Worm (Caenorhabditis elegans) whole organism, midembryonic: Measurements from ENCODE around the gene mccc-2.

ENCODE experiments used
- cog-1 ChIP-seq: sonication (generic microtip); optimal IDR thresholded peaks from 2 replicates; lab custom pipeline; 2016; ENCODE audit warnings: missing genetic modification characterization, missing compliant biosample characterization
- flt-1 ChIP-seq: fragments of 200-800 bp; sonication (Bioruptor generic); IDR thresholded peaks from 2 replicates; pipeline ENCODE4 v1.3.6; 2022; ENCODE audit warnings: missing genetic modification characterization, missing compliant biosample characterization
- klf-2 ChIP-seq: fragments of 200-800 bp; sonication (Bioruptor generic); conservative IDR thresholded peaks from 2 replicates; pipeline ENCODE4 v1.3.6; 2022; ENCODE audit warnings: missing genetic modification reagents, missing genetic modification characterization, missing compliant biosample characterization
- ztf-23 ChIP-seq: fragments of 200-800 bp; sonication (Bioruptor generic); IDR thresholded peaks from 2 replicates; pipeline ENCODE4 v1.3.6; 2022; ENCODE audit warnings: missing genetic modification reagents, missing genetic modification characterization, missing compliant biosample characterization

DNA sequence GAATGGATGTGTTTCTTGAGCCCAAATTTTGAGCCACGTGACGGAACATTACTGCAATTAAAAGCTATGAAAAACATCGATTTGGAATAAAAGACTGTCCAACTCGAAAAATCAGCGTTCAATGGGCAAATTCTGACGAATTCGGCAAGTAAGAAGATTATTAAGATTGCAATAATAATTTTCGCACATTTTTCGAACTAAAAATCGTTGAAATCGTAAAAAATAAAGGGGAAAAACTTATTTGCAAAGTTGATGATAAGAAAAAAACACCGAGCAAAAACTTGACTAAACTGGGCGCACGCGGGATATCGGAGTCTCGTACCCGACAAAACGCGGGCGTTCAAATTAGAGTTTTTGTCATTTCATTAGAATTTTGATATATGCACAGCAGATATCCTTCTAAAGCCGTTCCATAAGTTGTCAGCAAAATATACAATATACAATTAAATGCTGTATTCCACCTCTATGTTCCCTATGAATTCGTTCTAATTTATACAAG lies at the start of gene mccc-2, which contains the start of gene mrpl-44:
- TF ChIP-seq flt-1 (no peak), klf-2 (GFP tag; lab: Robert Waterston, UW) (no peak), cog-1 (tag; lab: Kevin White, UChicago) (no peak), ztf-23 (GFP tag; lab: Robert Waterston, UW) (no peak)
